Fruit fly (Drosophila melanogaster): ENCODE measurements around the gene Pvf3.

The Pvf3 gene

DNA sequence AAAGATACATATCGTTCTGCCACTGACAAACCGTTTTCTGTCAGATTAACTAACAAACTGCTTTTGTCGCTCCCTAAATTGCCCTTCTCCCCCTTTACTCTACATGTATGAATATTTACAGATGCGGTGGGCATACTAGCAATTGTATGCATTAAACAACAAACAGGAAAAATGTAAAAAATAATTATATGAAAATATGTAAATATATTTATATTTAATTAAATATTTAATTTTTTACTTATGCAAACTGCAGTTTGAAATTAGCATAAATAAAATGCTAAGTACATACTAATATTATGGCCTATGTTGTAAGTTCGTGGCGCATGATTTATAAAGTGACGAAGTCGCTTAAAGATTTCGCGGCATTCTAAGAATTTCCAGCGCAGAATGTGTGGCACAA, 6.7 kb downstream of the Pvf3 start (continued):
- no peak for TF ChIP-seq topi (GFP tag; optimal IDR thresholded peaks at IDR 0.05)
- TF ChIP-seq CG9139 (GFP tag; optimal IDR thresholded peaks at IDR 0.05), result peak; percentile 21
- no peak for TF ChIP-seq CG11902 (GFP tag; optimal IDR thresholded peaks at IDR 0.05)
- TF ChIP-seq acj6 (GFP tag; optimal IDR thresholded peaks at IDR 0.05), result peak; percentile 19
- peak; percentile 37 for TF ChIP-seq CG32006 (GFP tag; optimal IDR thresholded peaks at IDR 0.05)
- no peak for TF ChIP-seq Gug (GFP tag; IDR thresholded peaks at IDR 0.05)
- TF ChIP-seq esn (GFP tag; optimal IDR thresholded peaks at IDR 0.05), result peak; percentile 30
- peak; percentile 61 for TF ChIP-seq CG15336 (GFP tag; IDR thresholded peaks at IDR 0.05)

- TF ChIP-seq Sox15 (GFP tag; optimal IDR thresholded peaks at IDR 0.05), result no peak
- peak; percentile 5 for TF ChIP-seq CG32006 (GFP tag; optimal IDR thresholded peaks at IDR 0.05)
- TF ChIP-seq eg (GFP tag; IDR thresholded peaks at IDR 0.05), result peak; percentile 53; the same call in 1 of the 3 replicates
- TF ChIP-seq Hr4 (GFP tag; optimal IDR thresholded peaks at IDR 0.05), result peak; percentile 10
- TF ChIP-seq CG6163 (GFP tag; IDR thresholded peaks at IDR 0.05), result 0 out of 3 replicates have a peak, but pooled peaks have one; percentile 35
Measured at dm6 chr2L:7148919-7149318, 8.6 kb downstream of the Pvf3 start.

DNA sequence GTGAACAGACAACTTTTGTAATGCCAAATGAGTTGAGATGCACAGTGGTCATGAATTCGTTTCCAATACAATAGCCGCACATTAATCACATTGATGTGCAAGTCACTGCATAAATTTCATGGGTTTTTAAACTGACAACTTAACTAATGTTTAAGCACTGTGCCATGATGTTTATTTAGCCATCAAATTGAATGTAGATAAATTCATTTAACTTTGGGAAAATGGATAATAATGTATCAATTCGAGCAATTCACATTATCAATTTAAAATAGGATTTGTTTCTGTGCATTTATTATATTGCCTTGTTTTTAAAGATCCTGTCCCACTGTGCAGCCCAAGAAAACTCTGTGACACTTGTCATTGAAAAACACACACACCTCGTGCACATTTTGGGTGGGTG, 9.4 kb downstream of the Pvf3 start:
- TF ChIP-seq cyc (GFP tag; optimal IDR thresholded peaks at IDR 0.05) (peak; percentile 41), CG6163 (GFP tag; IDR thresholded peaks at IDR 0.05) (peak; percentile 46; the same call in 1 of the 3 replicates), Eip93F (GFP tag; optimal IDR thresholded peaks at IDR 0.05) (no peak), pdm3 (GFP tag; optimal IDR thresholded peaks at IDR 0.05) (peak; percentile 63), CG10631 (GFP tag; optimal IDR thresholded peaks at IDR 0.05) (peak; percentile 51), Eip75B (GFP tag; optimal IDR thresholded peaks at IDR 0.05) (peak; percentile 32), Hr39 (GFP tag; optimal IDR thresholded peaks at IDR 0.05) (peak; percentile 61), topi (GFP tag; optimal IDR thresholded peaks at IDR 0.05) (peak; percentile 35), CG11294 (GFP tag; IDR thresholded peaks at IDR 0.05) (peak; percentile 58; the same call in 1 of the 2 replicates), CG6276 (GFP tag; optimal IDR thresholded peaks at IDR 0.05) (peak; percentile 66), CG6854 (GFP tag; optimal IDR thresholded peaks at IDR 0.05) (no peak), fd85E (GFP tag; optimal IDR thresholded peaks at IDR 0.05) (no peak), CG8119 (GFP tag; IDR thresholded peaks at IDR 0.05) (peak; percentile 65; the same call in 2 of the 3 replicates), Gug (GFP tag; IDR thresholded peaks at IDR 0.05) (peak; percentile 38; the same call in 1 of the 2 replicates), Eip78C (GFP tag) (peak; percentile 77), CG8319 (GFP tag; optimal IDR thresholded peaks at IDR 0.05) (no peak), CG10669 (GFP tag; optimal IDR thresholded peaks at IDR 0.05) (peak; percentile 46), CG3919 (GFP tag; optimal IDR thresholded peaks at IDR 0.05) (peak; percentile 49), lz (GFP tag; optimal IDR thresholded peaks at IDR 0.05) (peak; percentile 51), fkh (GFP tag; optimal IDR thresholded peaks at IDR 0.05) (no peak), CG9139 (GFP tag; optimal IDR thresholded peaks at IDR 0.05) (no peak), dsx (GFP tag; optimal IDR thresholded peaks at IDR 0.05; ENCODE audit: poor library complexity, severe bottlenecking) (peak; percentile 10), CG11762 (GFP tag; optimal IDR thresholded peaks at IDR 0.05; ENCODE audit: insufficient read depth) (peak; percentile 44), vri (GFP tag; optimal IDR thresholded peaks at IDR 0.05) (no peak), OdsH (GFP tag; optimal IDR thresholded peaks at IDR 0.05) (peak; percentile 60), CG6792 (GFP tag; optimal IDR thresholded peaks at IDR 0.05) (peak; percentile 17), Sox15 (GFP tag; optimal IDR thresholded peaks at IDR 0.05) (no peak), svp (GFP tag) (peak; percentile 81), Ets96B (tag; optimal IDR thresholded peaks at IDR 0.05) (peak; percentile 35), CG7368 (GFP tag; optimal IDR thresholded peaks at IDR 0.05) (peak; percentile 32), dac (GFP tag; optimal IDR thresholded peaks at IDR 0.05) (no peak), CG4318 (GFP tag; optimal IDR thresholded peaks at IDR 0.05) (peak; percentile 32), CG32006 (GFP tag; optimal IDR thresholded peaks at IDR 0.05) (peak; percentile 69), CG34406 (GFP tag; optimal IDR thresholded peaks at IDR 0.05) (peak; percentile 35), Ets21C (GFP tag; optimal IDR thresholded peaks at IDR 0.05) (peak; percentile 18), net (GFP tag; optimal IDR thresholded peaks at IDR 0.05) (peak; percentile 58), CG1621 (tag; optimal IDR thresholded peaks at IDR 0.05) (peak; percentile 27), esn (GFP tag; optimal IDR thresholded peaks at IDR 0.05) (peak; percentile 43), CG6808 (GFP tag; optimal IDR thresholded peaks at IDR 0.05) (peak; percentile 4), fd59A (GFP tag; optimal IDR thresholded peaks at IDR 0.05) (no peak), ss (GFP tag; optimal IDR thresholded peaks at IDR 0.05) (no peak), salr (GFP tag; optimal IDR thresholded peaks at IDR 0.05) (peak in 1 of 2 experiments; percentile 47)
